Worm (Caenorhabditis elegans): ENCODE data around the gene mlc-1.

DNA sequence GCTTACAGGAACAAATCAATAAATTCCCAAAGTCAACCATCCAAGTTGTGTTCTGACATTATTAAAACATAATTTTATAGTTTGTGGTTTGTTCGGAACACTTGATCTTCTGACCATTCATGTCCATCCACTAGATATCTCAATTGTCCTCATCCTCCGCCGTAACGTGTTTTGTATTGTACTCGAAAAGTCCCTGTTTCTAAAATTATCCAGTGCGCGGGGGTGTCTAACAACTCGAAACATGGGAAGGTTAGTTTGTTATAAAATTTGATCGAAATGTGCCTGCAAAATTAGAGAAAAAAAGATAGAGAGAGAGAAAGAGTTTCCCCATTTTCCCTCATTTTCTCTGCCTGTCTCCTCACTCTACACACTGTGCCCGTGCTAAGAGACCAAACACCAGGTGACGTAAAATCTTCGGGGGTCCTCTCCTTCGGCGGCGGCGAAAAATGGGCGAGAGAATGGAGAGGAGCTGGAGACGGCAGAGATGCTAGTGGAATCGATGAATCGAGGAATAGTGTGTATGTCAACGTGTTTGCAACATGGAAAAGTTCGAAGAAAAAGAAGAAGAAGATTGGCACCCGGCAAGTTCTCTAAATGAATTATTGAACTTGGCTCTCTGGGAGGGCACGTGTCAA, 46.7 kb downstream of the mlc-1 start:
- TF ChIP-seq hmg-4 (GFP tag; optimal IDR thresholded peaks at IDR 0.05) (no peak), hmbx-1 (tag; optimal IDR thresholded peaks at IDR 0.05) (no peak), aly-1 (tag; optimal IDR thresholded peaks at IDR 0.05) (no peak), ama-1 (optimal IDR thresholded peaks at IDR 0.05) (no peak), pes-1 (GFP tag; IDR thresholded peaks at IDR 0.05) (no peak), ets-7 (tag; optimal IDR thresholded peaks at IDR 0.05) (no peak), tbx-37 (GFP tag; conservative IDR thresholded peaks at IDR 0.05) (no peak)
